Worm (Caenorhabditis elegans) whole organism, L4/young adult: ENCODE results near the gene rpl-21.

Experiments
- dao-5 ChIP-seq: sonication (generic microtip); optimal IDR thresholded peaks from 2 replicates; lab custom pipeline; 2016; ENCODE audit warnings: missing genotype, missing genetic modification characterization, moderate library complexity, missing compliant biosample characterization
- him-1 ChIP-seq: sonication (generic microtip); optimal IDR thresholded peaks from 2 replicates; lab custom pipeline; 2016; ENCODE audit warnings: missing genotype, missing genetic modification reagents, missing genetic modification characterization, missing compliant biosample characterization

- TF ChIP-seq dao-5 (tag; lab: Kevin White, UChicago) (no peak), him-1 (tag; lab: Kevin White, UChicago) (no peak)
These were observed 36.9 kb downstream of the rpl-21 start, which contains the start of gene K06H7.2 for ce11 chrIII:8093079-8093623.
